Worm (Caenorhabditis elegans) whole organism, young adult: ENCODE data around the gene ccpp-6.

Source experiments
- F37B4.10 ChIP-seq: fragments of 200-800 bp; sonication (Bioruptor generic); IDR thresholded peaks from 2 replicates; pipeline ENCODE4 v1.3.6; 2022; ENCODE audit warnings: missing genetic modification characterization, missing compliant biosample characterization
- F52B5.7 ChIP-seq: sonication (generic microtip); optimal IDR thresholded peaks from 2 replicates; lab custom pipeline; 2016; ENCODE audit warnings: mild to moderate bottlenecking, missing genetic modification characterization, missing compliant biosample characterization
- F57C9.4 ChIP-seq: sonication (generic microtip); optimal IDR thresholded peaks from 2 replicates; lab custom pipeline; 2017; ENCODE audit warnings: mild to moderate bottlenecking, missing genetic modification characterization, missing compliant biosample characterization
- K11D2.4 ChIP-seq: fragments of 200-800 bp; sonication (Bioruptor generic); IDR thresholded peaks from 2 replicates; pipeline ENCODE4 v1.3.6; 2022; ENCODE audit warnings: missing genetic modification reagents, missing genetic modification characterization, missing compliant biosample characterization
- K12H6.12 ChIP-seq: fragments of 200-800 bp; sonication (Bioruptor generic); optimal IDR thresholded peaks from 2 replicates; lab custom pipeline; 2018; ENCODE audit warnings: mild to moderate bottlenecking, missing genetic modification characterization, missing compliant biosample characterization
- Y53F4B.3 ChIP-seq: fragments of 200-800 bp; sonication (Bioruptor generic); IDR thresholded peaks from 2 replicates; pipeline ENCODE4 v1.3.6; 2022; ENCODE audit warnings: missing genetic modification reagents, missing genetic modification characterization, missing compliant biosample characterization
- Y79H2A.3 ChIP-seq: fragments of 200-800 bp; sonication (Bioruptor generic); conservative IDR thresholded peaks from 2 replicates; pipeline ENCODE4 v1.3.6; 2022; ENCODE audit warnings: missing genetic modification reagents, missing genetic modification characterization, missing compliant biosample characterization
- ZK185.1 ChIP-seq: sonication (generic microtip); optimal IDR thresholded peaks from 2 replicates; lab custom pipeline; 2016; ENCODE audit warnings: mild to moderate bottlenecking, missing genetic modification characterization, missing compliant biosample characterization; ENCODE audit not compliant: poor library complexity, severe bottlenecking
- akir-1 ChIP-seq: fragments of 200-800 bp; sonication (Bioruptor generic); optimal IDR thresholded peaks from 2 replicates; lab custom pipeline; 2018; ENCODE audit warnings: mild to moderate bottlenecking, missing genetic modification characterization, moderate library complexity, missing compliant biosample characterization
- aptf-3 ChIP-seq: fragments of 200-800 bp; sonication (Bioruptor generic); IDR thresholded peaks from 2 replicates; pipeline ENCODE4 v1.3.6; 2022; ENCODE audit warnings: missing genetic modification characterization, missing compliant biosample characterization
- attf-3 ChIP-seq: fragments of 200-800 bp; sonication (Bioruptor generic); conservative IDR thresholded peaks from 2 replicates; pipeline ENCODE4 v1.3.6; 2022; ENCODE audit warnings: missing genetic modification reagents, missing genetic modification characterization, missing compliant biosample characterization
- attf-6 ChIP-seq: fragments of 200-800 bp; sonication (Bioruptor generic); IDR thresholded peaks from 2 replicates; pipeline ENCODE4 v1.3.6; 2022; ENCODE audit warnings: missing genetic modification reagents, missing genetic modification characterization, missing compliant biosample characterization
- bed-1 ChIP-seq: fragments of 200-800 bp; sonication (Bioruptor generic); IDR thresholded peaks from 2 replicates; pipeline ENCODE4 v1.3.6; 2022; ENCODE audit warnings: missing genetic modification reagents, missing genetic modification characterization, missing compliant biosample characterization
- cebp-1 ChIP-seq, 2 experiments: fragments of 200-800 bp in 1 of 2; sonication (Bioruptor generic) in 1 of 2; sonication (generic microtip) in 1 of 2; IDR thresholded peaks in 1 of 2; optimal IDR thresholded peaks in 1 of 2; 2 replicates each; pipeline versions ENCODE4 v1.3.6 to Lab custom; 2017 to 2022; ENCODE audit warnings: missing compliant biosample characterization in 2 of 2, missing genetic modification characterization in 2 of 2, mild to moderate bottlenecking in 1 of 2, missing genetic modification reagents in 1 of 2, moderate library complexity in 1 of 2
- cebp-2 ChIP-seq: fragments of 200-800 bp; sonication (Bioruptor generic); IDR thresholded peaks from 2 replicates; pipeline ENCODE4 v1.3.6; 2022; ENCODE audit warnings: missing genetic modification characterization, missing compliant biosample characterization
- ceh-100 ChIP-seq: fragments of 200-800 bp; sonication (Bioruptor generic); IDR thresholded peaks from 2 replicates; pipeline ENCODE4 v1.3.6; 2022; ENCODE audit warnings: missing genetic modification reagents, missing genetic modification characterization, missing compliant biosample characterization
- dpff-1 ChIP-seq: sonication (generic microtip); optimal IDR thresholded peaks from 2 replicates; lab custom pipeline; 2017; ENCODE audit warnings: mild to moderate bottlenecking, missing genetic modification characterization, missing compliant biosample characterization
- dpl-1 ChIP-seq: fragments of 150-350 bp; optimal IDR thresholded peaks from 2 replicates; lab custom pipeline; 2014; ENCODE audit warnings: missing biosample characterization, missing genetic modification reagents, missing genetic modification characterization
- efl-1 ChIP-seq: fragments of 150-350 bp; optimal IDR thresholded peaks from 2 replicates; lab custom pipeline; 2014; ENCODE audit warnings: missing biosample characterization, missing genetic modification reagents, missing genetic modification characterization
- ekl-4 ChIP-seq: fragments of 200-800 bp; sonication (Bioruptor generic); IDR thresholded peaks from 2 replicates; pipeline ENCODE4 v1.3.6; 2022; ENCODE audit warnings: missing genetic modification reagents, missing genetic modification characterization, missing compliant biosample characterization
- ets-4 ChIP-seq: fragments of 200-800 bp; sonication (Bioruptor generic); optimal IDR thresholded peaks from 2 replicates; lab custom pipeline; 2018; ENCODE audit warnings: mild to moderate bottlenecking, missing genetic modification characterization, missing compliant biosample characterization
- him-1 ChIP-seq: sonication (generic microtip); optimal IDR thresholded peaks from 2 replicates; lab custom pipeline; 2016; ENCODE audit warnings: missing genotype, missing genetic modification reagents, missing genetic modification characterization, missing compliant biosample characterization
- hlh-12 ChIP-seq: sonication (generic microtip); optimal IDR thresholded peaks from 2 replicates; lab custom pipeline; 2016; ENCODE audit warnings: missing genetic modification characterization, missing compliant biosample characterization
- hrde-1 ChIP-seq: sonication (generic microtip); optimal IDR thresholded peaks from 2 replicates; lab custom pipeline; 2016; ENCODE audit warnings: missing genetic modification characterization, mild to moderate bottlenecking, missing compliant biosample characterization, moderate library complexity, missing genotype, missing genetic modification reagents, borderline replicate concordance
- hsf-1 ChIP-seq: fragments of 200-800 bp; sonication (Bioruptor generic); IDR thresholded peaks from 2 replicates; pipeline ENCODE4 v1.3.6; 2022; ENCODE audit warnings: missing genetic modification reagents, missing genetic modification characterization, missing compliant biosample characterization
- lag-1 ChIP-seq: fragments of 200-800 bp; sonication (Bioruptor generic); IDR thresholded peaks from 2 replicates; pipeline ENCODE4 v1.3.6; 2022; ENCODE audit warnings: missing genetic modification reagents, missing genetic modification characterization, missing compliant biosample characterization
- lin-35 ChIP-seq, 3 experiments: fragments of 150-350 bp in 2 of 3; sonication (generic microtip) in 1 of 3; optimal IDR thresholded peaks; 2 replicates each; lab custom pipeline; 2014 to 2018; ENCODE audit warnings: missing biosample characterization in 3 of 3, missing genetic modification characterization in 3 of 3, missing genetic modification reagents in 3 of 3
- lin-40 ChIP-seq: sonication (generic microtip); optimal IDR thresholded peaks from 2 replicates; lab custom pipeline; 2016; ENCODE audit warnings: missing genetic modification characterization, mild to moderate bottlenecking, missing compliant biosample characterization, missing genotype, missing genetic modification reagents
- lin-54 ChIP-seq: fragments of 200-800 bp; sonication (Bioruptor generic); optimal IDR thresholded peaks from 2 replicates; lab custom pipeline; 2018; ENCODE audit warnings: mild to moderate bottlenecking, missing genetic modification characterization, missing compliant biosample characterization
- lsl-1 ChIP-seq: fragments of 200-800 bp; sonication (Bioruptor generic); optimal IDR thresholded peaks from 2 replicates; lab custom pipeline; 2018; ENCODE audit warnings: mild to moderate bottlenecking, missing genetic modification characterization, moderate library complexity, missing compliant biosample characterization
- madf-10 ChIP-seq: sonication (generic microtip); optimal IDR thresholded peaks from 2 replicates; lab custom pipeline; 2016; ENCODE audit warnings: mild to moderate bottlenecking, missing genetic modification characterization, missing compliant biosample characterization
- madf-3 ChIP-seq: fragments of 200-800 bp; sonication (Bioruptor generic); IDR thresholded peaks from 2 replicates; pipeline ENCODE4 v1.3.6; 2022; ENCODE audit warnings: missing genetic modification reagents, missing genetic modification characterization, missing compliant biosample characterization
- madf-8 ChIP-seq: fragments of 200-800 bp; sonication (Bioruptor generic); conservative IDR thresholded peaks from 2 replicates; pipeline ENCODE4 v1.3.6; 2022; ENCODE audit warnings: missing genetic modification reagents, missing genetic modification characterization, missing compliant biosample characterization
- nfya-1 ChIP-seq: sonication (generic microtip); optimal IDR thresholded peaks from 2 replicates; lab custom pipeline; 2017; ENCODE audit warnings: antibody characterized with exemption, missing compliant biosample characterization, missing genetic modification characterization, borderline replicate concordance; ENCODE audit not compliant: insufficient read depth
- nhr-179 ChIP-seq: sonication (generic microtip); optimal IDR thresholded peaks from 2 replicates; lab custom pipeline; 2016; ENCODE audit warnings: mild to moderate bottlenecking, missing genetic modification characterization, missing compliant biosample characterization
- nhr-80 ChIP-seq: sonication (generic microtip); optimal IDR thresholded peaks from 2 replicates; lab custom pipeline; 2016; ENCODE audit warnings: missing genetic modification characterization, missing compliant biosample characterization
- pbrm-1 ChIP-seq: fragments of 200-800 bp; sonication (Bioruptor generic); IDR thresholded peaks from 2 replicates; pipeline ENCODE4 v1.3.6; 2022; ENCODE audit warnings: missing genetic modification reagents, missing genetic modification characterization, missing compliant biosample characterization
- rcor-1 ChIP-seq: fragments of 200-800 bp; sonication (Bioruptor generic); IDR thresholded peaks from 2 replicates; pipeline ENCODE4 v1.3.6; 2022; ENCODE audit warnings: missing genetic modification reagents, missing genetic modification characterization, missing compliant biosample characterization
- rpc-1 ChIP-seq, 2 experiments: fragments of 150-350 bp in 1 of 2; sonication (generic microtip) in 1 of 2; optimal IDR thresholded peaks; 2 replicates each; lab custom pipeline; 2014 to 2018; ENCODE audit warnings: missing biosample characterization in 1 of 2, missing genetic modification characterization in 1 of 2, missing genetic modification reagents in 1 of 2, missing genotype in 1 of 2
- snpc-1.3 ChIP-seq: sonication (generic microtip); optimal IDR thresholded peaks from 2 replicates; lab custom pipeline; 2017; ENCODE audit warnings: missing genetic modification characterization, mild to moderate bottlenecking, missing compliant biosample characterization, antibody characterized with exemption, moderate library complexity, missing genotype, missing genetic modification reagents; ENCODE audit not compliant: insufficient read depth
- tbx-9 ChIP-seq: sonication (generic microtip); optimal IDR thresholded peaks from 2 replicates; lab custom pipeline; 2016; ENCODE audit warnings: borderline replicate concordance, missing genetic modification characterization, inconsistent platforms, missing compliant biosample characterization
- unc-62 ChIP-seq: fragments of 150-350 bp; optimal IDR thresholded peaks from 2 replicates; lab custom pipeline; 2014; ENCODE audit warnings: missing biosample characterization, missing genetic modification reagents, missing genetic modification characterization
- zim-3 ChIP-seq: sonication (generic microtip); optimal IDR thresholded peaks from 2 replicates; lab custom pipeline; 2017; ENCODE audit warnings: mild to moderate bottlenecking, missing genetic modification characterization, moderate library complexity, missing compliant biosample characterization
- ztf-25 ChIP-seq: fragments of 200-800 bp; sonication (Bioruptor generic); IDR thresholded peaks from 2 replicates; pipeline ENCODE4 v1.3.6; 2022; ENCODE audit warnings: missing genetic modification reagents, missing genetic modification characterization, missing compliant biosample characterization
- ztf-26 ChIP-seq: sonication (generic microtip); optimal IDR thresholded peaks from 2 replicates; lab custom pipeline; 2017; ENCODE audit warnings: missing genetic modification characterization, missing compliant biosample characterization
- ztf-28 ChIP-seq: fragments of 200-800 bp; sonication (Bioruptor generic); IDR thresholded peaks from 2 replicates; pipeline ENCODE4 v1.3.6; 2022; ENCODE audit warnings: missing genetic modification reagents, missing genetic modification characterization, missing compliant biosample characterization

The ccpp-6 gene

ce11 chrII:5358137-5358745, 28.9 kb downstream of the ccpp-6 start, which contains the start of the genes F09E5.11 and bmy-1:
TSS of gene F09E5.11 (minus strand) at chrII:5358187.
TSS of gene bmy-1 (plus strand) at chrII:5358695.
- no peak for TF ChIP-seq Y79H2A.3 (GFP tag; lab: Robert Waterston, UW)
- no peak for TF ChIP-seq aptf-3 (GFP tag; lab: Robert Waterston, UW)
- TF ChIP-seq madf-8 (GFP tag; lab: Robert Waterston, UW) = peak; percentile 60
- peak; percentile 80 for TF ChIP-seq ZK185.1 (tag; lab: Kevin White, UChicago)
- no peak for TF ChIP-seq Y53F4B.3 (GFP tag; lab: Robert Waterston, UW)
- TF ChIP-seq ztf-26 (tag; lab: Kevin White, UChicago) = peak; percentile 7
- no peak for TF ChIP-seq unc-62 (GFP tag; lab: Kevin White, UChicago)
- peak; percentile 67 for TF ChIP-seq nhr-80 (tag; lab: Kevin White, UChicago)
- TF ChIP-seq hsf-1 (GFP tag; lab: Robert Waterston, UW) = peak; percentile 73; the same call in 1 of the 2 replicates
- TF ChIP-seq lin-35 (GFP tag; optimal IDR thresholded peaks at IDR 0.05; lab: Kevin White, UChicago) = peak in 1 of 3 experiments; percentile 19
- TF ChIP-seq nhr-179 (tag; lab: Kevin White, UChicago) = no peak
- TF ChIP-seq K12H6.12 (tag; lab: Kevin White, UChicago) = peak; percentile 80
- peak; percentile 87; the same call in 1 of the 2 replicates for TF ChIP-seq madf-3 (GFP tag; lab: Robert Waterston, UW)
- peak; percentile 67; the same call in 1 of the 2 replicates for TF ChIP-seq rcor-1 (GFP tag; lab: Robert Waterston, UW)
- peak; percentile 77 for TF ChIP-seq ztf-28 (GFP tag; lab: Robert Waterston, UW)
- TF ChIP-seq dpl-1 (GFP tag; lab: Kevin White, UChicago) = no peak
- no peak for TF ChIP-seq cebp-2 (GFP tag; lab: Robert Waterston, UW)
- TF ChIP-seq ets-4 (GFP tag; lab: Kevin White, UChicago) = peak; percentile 65
- TF ChIP-seq nfya-1 (tag; lab: Kevin White, UChicago) = no peak
- TF ChIP-seq efl-1 (GFP tag; lab: Kevin White, UChicago) = peak; percentile 17
- no peak for TF ChIP-seq snpc-1.3 (tag; lab: Kevin White, UChicago)
- TF ChIP-seq ceh-100 = peak; percentile 80
- TF ChIP-seq pbrm-1 (GFP tag; lab: Robert Waterston, UW) = peak; percentile 84
- TF ChIP-seq cebp-1 (GFP tag; IDR thresholded peaks at IDR 0.05; lab: Robert Waterston, UW) = peak; percentile 81
- TF ChIP-seq cebp-1 (tag; optimal IDR thresholded peaks at IDR 0.05; lab: Kevin White, UChicago) = peak; percentile 92
- 0 out of 2 replicates have a peak, but pooled peaks have one; percentile 73 for TF ChIP-seq bed-1 (GFP tag; lab: Robert Waterston, UW)
- TF ChIP-seq tbx-9 (tag; lab: Kevin White, UChicago) = no peak
- peak; percentile 28 for TF ChIP-seq rpc-1 (optimal IDR thresholded peaks at IDR 0.05; lab: Kevin White, UChicago)
- no peak for TF ChIP-seq rpc-1 (tag; optimal IDR thresholded peaks at IDR 0.05; lab: Kevin White, UChicago)
- no peak for TF ChIP-seq him-1
- no peak for TF ChIP-seq attf-6 (GFP tag; lab: Robert Waterston, UW)
- peak; percentile 71 for TF ChIP-seq lsl-1 (GFP tag; lab: Kevin White, UChicago)
- no peak for TF ChIP-seq lag-1 (GFP tag; lab: Robert Waterston, UW)
- peak; percentile 50; the same call in 1 of the 2 replicates for TF ChIP-seq attf-3 (GFP tag; lab: Robert Waterston, UW)
- peak; percentile 73 for TF ChIP-seq akir-1 (GFP tag; lab: Kevin White, UChicago)
- no peak for TF ChIP-seq F37B4.10 (GFP tag; lab: Robert Waterston, UW)
- TF ChIP-seq F57C9.4 = no peak
- peak; percentile 65 for TF ChIP-seq lin-40 (tag; lab: Kevin White, UChicago)
- TF ChIP-seq hlh-12 = no peak
- peak; percentile 61 for TF ChIP-seq madf-10 (tag; lab: Kevin White, UChicago)
- peak; percentile 87 for TF ChIP-seq K11D2.4 (GFP tag; lab: Robert Waterston, UW)
- TF ChIP-seq lin-54 (GFP tag; lab: Kevin White, UChicago) = peak; percentile 78
- peak; percentile 49 for TF ChIP-seq F52B5.7 (tag; lab: Kevin White, UChicago)
- peak; percentile 91 for TF ChIP-seq ztf-25 (GFP tag; lab: Robert Waterston, UW)
- TF ChIP-seq zim-3 = no peak
- TF ChIP-seq ekl-4 = peak; percentile 76
- no peak for TF ChIP-seq hrde-1 (tag; lab: Kevin White, UChicago)
- no peak for TF ChIP-seq dpff-1 (tag; lab: Kevin White, UChicago)
